ENCODE assay signal across 4 fruit fly cellular contexts in the genomic region with DNA sequence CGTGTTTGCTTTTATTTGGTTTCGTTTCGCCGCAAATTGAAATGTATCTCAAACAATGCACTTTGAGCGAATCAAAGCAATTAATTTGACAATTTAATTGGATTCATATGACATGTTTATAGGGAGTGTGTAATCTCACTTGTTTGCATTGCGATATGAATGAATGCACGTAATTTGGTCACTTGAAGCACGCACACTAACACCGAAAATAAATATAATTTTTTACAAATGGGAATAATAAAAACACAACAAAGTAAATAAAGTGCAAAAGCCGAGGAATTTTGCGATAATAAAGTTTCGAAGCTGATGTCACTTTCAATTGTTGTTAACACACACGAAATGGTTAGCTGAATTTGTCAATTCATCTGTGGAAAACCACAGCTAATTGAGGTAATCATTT.
A peak's percentile ranks its signal among the peaks of the same experiment; 100 is the strongest.
TF ChIP-seq lines count a peak whose summit lies in the region.

No protein-coding gene starts in this region.

- no peak for TF ChIP-seq CTCF in whole organism, embryonic (GFP tag; optimal IDR thresholded peaks at IDR 0.05; lab: Kevin White, UChicago)

TF ChIP-seq in whole organism, adult, 20 proteins besides CTCF, POLR2A, EP300 and RAD21:
- no peak for TF ChIP-seq tj (GFP tag; optimal IDR thresholded peaks at IDR 0.05; lab: Kevin White, UChicago)
- TF ChIP-seq CG12768 (GFP tag; optimal IDR thresholded peaks at IDR 0.05; lab: Kevin White, UChicago), result peak; percentile 40
- no peak for TF ChIP-seq CG14711 (tag; optimal IDR thresholded peaks at IDR 0.05; lab: Kevin White, UChicago)
- no peak for TF ChIP-seq pad (GFP tag; optimal IDR thresholded peaks at IDR 0.05; lab: Kevin White, UChicago)
- TF ChIP-seq CG5204 (GFP tag; optimal IDR thresholded peaks at IDR 0.05; lab: Kevin White, UChicago), result peak; percentile 2
- no peak for TF ChIP-seq CG1620 (GFP tag; optimal IDR thresholded peaks at IDR 0.05; lab: Kevin White, UChicago)
- TF ChIP-seq ovo (GFP tag; optimal IDR thresholded peaks at IDR 0.05; lab: Kevin White, UChicago), result no peak
- no peak for TF ChIP-seq bab1 (GFP tag; optimal IDR thresholded peaks at IDR 0.05; lab: Kevin White, UChicago)
- no peak for TF ChIP-seq Clk (GFP tag; optimal IDR thresholded peaks at IDR 0.05; lab: Kevin White, UChicago)
- TF ChIP-seq cic (GFP tag; optimal IDR thresholded peaks at IDR 0.05; lab: Kevin White, UChicago), result peak; percentile 83
- TF ChIP-seq cnc (optimal IDR thresholded peaks at IDR 0.05; lab: Kevin White, UChicago), result no peak
- TF ChIP-seq Crg-1 (GFP tag; optimal IDR thresholded peaks at IDR 0.05; lab: Kevin White, UChicago), result no peak
- TF ChIP-seq toe (GFP tag; optimal IDR thresholded peaks at IDR 0.05; lab: Kevin White, UChicago), result no peak
- TF ChIP-seq kay (GFP tag; lab: Kevin White, UChicago; ENCODE audit: borderline replicate concordance), result peak; percentile 67
- TF ChIP-seq CG7101 (tag; optimal IDR thresholded peaks at IDR 0.05; lab: Kevin White, UChicago), result peak; percentile 25

TF ChIP-seq in whole organism, embryonic, 481 proteins besides CTCF, POLR2A, EP300 and RAD21:
- no peak for TF ChIP-seq CG17829 (tag; optimal IDR thresholded peaks at IDR 0.05; lab: Kevin White, UChicago)
- no peak for TF ChIP-seq Tbp (GFP tag; optimal IDR thresholded peaks at IDR 0.05; lab: Kevin White, UChicago)
- no peak for TF ChIP-seq Deaf1 (tag; optimal IDR thresholded peaks at IDR 0.05; lab: Kevin White, UChicago)
- TF ChIP-seq unc-4 (GFP tag; IDR thresholded peaks at IDR 0.05; lab: Robert Waterston, UW; ENCODE audit: partially characterized antibody), result no peak
- TF ChIP-seq sc (optimal IDR thresholded peaks at IDR 0.05; lab: Kevin White, UChicago), result no peak
- TF ChIP-seq sc (GFP tag; optimal IDR thresholded peaks at IDR 0.05; lab: Kevin White, UChicago), result no peak
- peak; percentile 34 for TF ChIP-seq lbe (GFP tag; optimal IDR thresholded peaks at IDR 0.05; lab: Kevin White, UChicago)
- 0 out of 4 replicates have a peak, but pooled peaks have one; percentile 5 for TF ChIP-seq chinmo (GFP tag; IDR thresholded peaks at IDR 0.05; lab: Robert Waterston, UW; ENCODE audit: partially characterized antibody)

TF ChIP-seq in whole organism, prepupa, 60 proteins besides CTCF, POLR2A, EP300 and RAD21:
- TF ChIP-seq fkh (GFP tag; optimal IDR thresholded peaks at IDR 0.05; lab: Kevin White, UChicago) (peak; percentile 12), CG16779 (tag; optimal IDR thresholded peaks at IDR 0.05; lab: Kevin White, UChicago) (no peak), vri (GFP tag; optimal IDR thresholded peaks at IDR 0.05; lab: Kevin White, UChicago) (peak; percentile 64), CG3032 (tag; optimal IDR thresholded peaks at IDR 0.05; lab: Kevin White, UChicago) (no peak), CG8319 (GFP tag; optimal IDR thresholded peaks at IDR 0.05; lab: Kevin White, UChicago) (no peak), Gug (GFP tag; IDR thresholded peaks at IDR 0.05; lab: Robert Waterston, UW) (no peak)

TF ChIP-seq in whole organism, wandering third instar larva, 38 proteins besides CTCF, POLR2A, EP300 and RAD21:
- TF ChIP-seq Hnf4 (GFP tag; optimal IDR thresholded peaks at IDR 0.05; lab: Kevin White, UChicago) (peak; percentile 13), tai (GFP tag; optimal IDR thresholded peaks at IDR 0.05; lab: Kevin White, UChicago) (peak; percentile 27), sage (GFP tag; optimal IDR thresholded peaks at IDR 0.05; lab: Kevin White, UChicago) (peak; percentile 40), CG32264 (GFP tag; optimal IDR thresholded peaks at IDR 0.05; lab: Kevin White, UChicago) (peak; percentile 8), Mio (GFP tag; optimal IDR thresholded peaks at IDR 0.05; lab: Kevin White, UChicago) (no peak)
TF ChIP-seq in whole organism, wandering third instar larva: peak in this region for 4.
